Worm (Caenorhabditis elegans) whole organism, L4 larva: ENCODE results near the gene D1014.7.

ENCODE experiments used
- D1046.2 ChIP-seq: fragments of 200-800 bp; sonication (Bioruptor generic); IDR thresholded peaks from 2 replicates; pipeline ENCODE4 v1.3.6; 2022; ENCODE audit warnings: missing genetic modification characterization, missing compliant biosample characterization
- F26F4.8 ChIP-seq: fragments of 200-800 bp; sonication (Bioruptor generic); conservative IDR thresholded peaks from 2 replicates; pipeline ENCODE4 v1.3.6; 2022; ENCODE audit warnings: missing genetic modification characterization, missing compliant biosample characterization
- F44E2.7 ChIP-seq: fragments of 200-800 bp; sonication (Bioruptor generic); IDR thresholded peaks from 2 replicates; pipeline ENCODE4 v2.1.2; 2022; ENCODE audit warnings: missing genetic modification characterization, missing compliant biosample characterization
- R02D3.7 ChIP-seq: fragments of 150-350 bp; sonication (generic microtip); optimal IDR thresholded peaks from 3 replicates; lab custom pipeline; 2014; ENCODE audit warnings: missing biosample characterization, missing genetic modification characterization
- T20F7.1 ChIP-seq: fragments of 200-800 bp; sonication (Bioruptor generic); optimal IDR thresholded peaks from 2 replicates; lab custom pipeline; 2018; ENCODE audit warnings: mild to moderate bottlenecking, missing genetic modification characterization, missing compliant biosample characterization
- Y48G9A.11 ChIP-seq: fragments of 200-800 bp; sonication (Bioruptor generic); IDR thresholded peaks from 2 replicates; pipeline ENCODE4 v1.3.6; 2022; ENCODE audit warnings: missing genetic modification reagents, missing genetic modification characterization, missing compliant biosample characterization
- Y5F2A.4 ChIP-seq: fragments of 200-800 bp; sonication (Bioruptor generic); optimal IDR thresholded peaks from 2 replicates; lab custom pipeline; 2018; ENCODE audit warnings: mild to moderate bottlenecking, missing genetic modification characterization, missing compliant biosample characterization
- ZK546.5 ChIP-seq, 2 experiments: sonication (generic microtip); optimal IDR thresholded peaks; 2 replicates each; lab custom pipeline; 2017; ENCODE audit warnings: missing biosample characterization in 2 of 2, missing genetic modification characterization in 2 of 2
- ceh-32 ChIP-seq: sonication (generic microtip); optimal IDR thresholded peaks from 2 replicates; lab custom pipeline; 2016; ENCODE audit warnings: mild to moderate bottlenecking, missing genetic modification characterization, missing compliant biosample characterization; ENCODE audit not compliant: poor library complexity
- ceh-44 ChIP-seq: fragments of 200-800 bp; sonication (Bioruptor generic); IDR thresholded peaks from 2 replicates; pipeline ENCODE4 v1.3.6; 2022; ENCODE audit warnings: missing genetic modification reagents, missing genetic modification characterization, missing compliant biosample characterization
- ces-1 ChIP-seq: fragments of 150-350 bp; sonication (generic microtip); optimal IDR thresholded peaks from 4 replicates; lab custom pipeline; 2014; ENCODE audit warnings: missing biosample characterization, missing genetic modification reagents, missing genetic modification characterization
- ctbp-1 ChIP-seq: fragments of 200-800 bp; sonication (Bioruptor generic); IDR thresholded peaks from 2 replicates; pipeline ENCODE4 v1.3.6; 2022; ENCODE audit warnings: missing genetic modification reagents, missing genetic modification characterization, missing compliant biosample characterization
- daf-16 ChIP-seq, 3 experiments: sonication (generic microtip); optimal IDR thresholded peaks; 2 replicates each; lab custom pipeline; 2016 to 2017; ENCODE audit warnings: missing genetic modification characterization in 3 of 3, missing genetic modification reagents in 3 of 3, mild to moderate bottlenecking in 2 of 3, missing compliant biosample characterization in 2 of 3, missing biosample characterization in 1 of 3, moderate library complexity in 1 of 3
- daf-19 ChIP-seq: fragments of 200-800 bp; sonication (Bioruptor generic); conservative IDR thresholded peaks from 2 replicates; pipeline ENCODE4 v1.3.6; 2022; ENCODE audit warnings: missing genetic modification characterization, missing compliant biosample characterization
- dpl-1 ChIP-seq: fragments of 150-350 bp; optimal IDR thresholded peaks from 2 replicates; lab custom pipeline; 2014; ENCODE audit warnings: missing biosample characterization, missing genetic modification reagents, missing genetic modification characterization
- duxl-1 ChIP-seq: sonication (generic microtip); optimal IDR thresholded peaks from 2 replicates; lab custom pipeline; 2016; ENCODE audit warnings: mild to moderate bottlenecking, missing genetic modification characterization, moderate library complexity, missing compliant biosample characterization; ENCODE audit not compliant: poor library complexity
- dve-1 ChIP-seq: sonication (generic microtip); optimal IDR thresholded peaks from 2 replicates; lab custom pipeline; 2017; ENCODE audit warnings: antibody characterized with exemption, mild to moderate bottlenecking, missing genetic modification characterization, missing compliant biosample characterization; ENCODE audit not compliant: insufficient read depth
- egl-27 ChIP-seq: sonication (generic microtip); optimal IDR thresholded peaks from 3 replicates; lab custom pipeline; 2017; ENCODE audit warnings: missing biosample characterization, missing genetic modification reagents, missing genetic modification characterization
- fos-1 ChIP-seq: fragments of 150-350 bp; optimal IDR thresholded peaks from 2 replicates; lab custom pipeline; 2014; ENCODE audit warnings: missing biosample characterization, missing genetic modification characterization
- hlh-30 ChIP-seq: sonication (generic microtip); optimal IDR thresholded peaks from 2 replicates; lab custom pipeline; 2017; ENCODE audit warnings: antibody characterized with exemption, mild to moderate bottlenecking, missing genetic modification characterization, missing compliant biosample characterization; ENCODE audit not compliant: insufficient read depth
- hmg-1.1 ChIP-seq: fragments of 200-800 bp; sonication (Bioruptor generic); IDR thresholded peaks from 2 replicates; pipeline ENCODE4 v1.3.6; 2022; ENCODE audit warnings: missing genetic modification reagents, missing genetic modification characterization, missing compliant biosample characterization
- lin-29 ChIP-seq: fragments of 200-800 bp; sonication (Bioruptor generic); IDR thresholded peaks from 2 replicates; pipeline ENCODE4 v1.3.6; 2022; ENCODE audit warnings: missing genetic modification reagents, missing genetic modification characterization, missing compliant biosample characterization
- lin-38 ChIP-seq: fragments of 200-800 bp; sonication (Bioruptor generic); IDR thresholded peaks from 2 replicates; pipeline ENCODE4 v1.3.6; 2022; ENCODE audit warnings: missing genetic modification reagents, missing genetic modification characterization, missing compliant biosample characterization
- lsy-2 ChIP-seq, 2 experiments: fragments of 150-350 bp in 1 of 2; sonication (generic microtip) in 1 of 2; optimal IDR thresholded peaks; 2 replicates each; lab custom pipeline; 2014 to 2017; ENCODE audit warnings: missing biosample characterization in 2 of 2, missing genetic modification characterization in 2 of 2
- mdl-1 ChIP-seq, 2 experiments: fragments of 150-350 bp in 1 of 2; sonication (generic microtip) in 1 of 2; optimal IDR thresholded peaks; 2 replicates each; lab custom pipeline; 2014 to 2017; ENCODE audit warnings: missing biosample characterization in 2 of 2, missing genetic modification characterization in 2 of 2
- mdt-29 ChIP-seq: fragments of 200-800 bp; sonication (Bioruptor generic); IDR thresholded peaks from 2 replicates; pipeline ENCODE4 v1.3.6; 2022; ENCODE audit warnings: missing genetic modification reagents, missing genetic modification characterization, missing compliant biosample characterization
- nhr-28 ChIP-seq: fragments of 150-350 bp; optimal IDR thresholded peaks from 2 replicates; lab custom pipeline; 2014; ENCODE audit warnings: missing biosample characterization, missing genetic modification characterization
- nhr-41 ChIP-seq: fragments of 200-800 bp; sonication (Bioruptor generic); IDR thresholded peaks from 2 replicates; pipeline ENCODE4 v1.3.6; 2022; ENCODE audit warnings: missing genetic modification reagents, missing genetic modification characterization, missing compliant biosample characterization
- nhr-6 ChIP-seq: fragments of 150-350 bp; optimal IDR thresholded peaks from 2 replicates; lab custom pipeline; 2014; ENCODE audit warnings: missing biosample characterization, missing genetic modification characterization
- nhr-76 ChIP-seq: fragments of 150-350 bp; optimal IDR thresholded peaks from 2 replicates; lab custom pipeline; 2014; ENCODE audit warnings: missing biosample characterization, missing genetic modification characterization
- pha-4 ChIP-seq, 2 experiments: fragments of 150-350 bp in 1 of 2; fragments of 200-800 bp in 1 of 2; sonication (Bioruptor generic) in 1 of 2; IDR thresholded peaks in 1 of 2; optimal IDR thresholded peaks in 1 of 2; 2 replicates each; pipeline versions ENCODE4 v1.3.6 to Lab custom; 2014 to 2022; ENCODE audit warnings: missing genetic modification characterization in 2 of 2, missing genetic modification reagents in 2 of 2, missing biosample characterization in 1 of 2, missing compliant biosample characterization in 1 of 2
- set-16 ChIP-seq: fragments of 200-800 bp; sonication (Bioruptor generic); IDR thresholded peaks from 2 replicates; pipeline ENCODE4 v1.3.6; 2022; ENCODE audit warnings: missing genetic modification reagents, missing genetic modification characterization, missing compliant biosample characterization
- spr-3 ChIP-seq: fragments of 200-800 bp; sonication (Bioruptor generic); optimal IDR thresholded peaks from 2 replicates; lab custom pipeline; 2018; ENCODE audit warnings: mild to moderate bottlenecking, missing genetic modification characterization, missing compliant biosample characterization
- unc-62 ChIP-seq, 3 experiments: fragments of 150-350 bp in 1 of 3; sonication (generic microtip); optimal IDR thresholded peaks in 2 of 3; peaks in 1 of 3; 1 replicate in 1 of 3; 2 replicates in 2 of 3; lab custom pipeline; 2014 to 2017; ENCODE audit warnings: missing biosample characterization in 3 of 3, missing genetic modification characterization in 3 of 3, missing genetic modification reagents in 3 of 3, missing genotype in 1 of 3
- ztf-7 ChIP-seq: fragments of 150-350 bp; optimal IDR thresholded peaks from 2 replicates; lab custom pipeline; 2014; ENCODE audit warnings: missing biosample characterization, missing genetic modification characterization

Gene D1014.7

DNA sequence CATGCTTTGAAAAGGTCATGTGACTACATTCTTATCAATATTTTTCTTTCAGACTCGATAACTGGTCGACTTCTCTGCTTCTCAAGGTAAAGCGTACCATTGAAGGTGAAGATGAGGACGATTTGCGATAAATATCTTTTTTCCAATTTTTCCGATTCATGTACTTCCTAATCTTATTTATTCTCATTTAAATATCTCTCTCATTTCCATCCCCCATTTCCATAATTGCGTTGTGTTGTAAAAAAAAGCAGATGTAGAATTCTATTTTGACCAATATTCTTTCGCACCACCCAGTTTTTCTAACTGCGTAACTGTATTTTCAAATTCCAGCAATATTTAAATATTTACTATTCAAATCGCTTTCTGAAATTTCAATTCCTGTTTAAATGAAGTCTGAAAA lies 14.9 kb downstream of the D1014.7 start, which contains the start of gene D1014.4:
D1014.4 (plus strand) TSS at position 301 of the 400 bp plus-strand sequence.
- TF ChIP-seq pha-4 (GFP tag; IDR thresholded peaks at IDR 0.05; lab: Robert Waterston, UW) (no peak), pha-4 (tag; optimal IDR thresholded peaks at IDR 0.05; lab: Kevin White, UChicago) (no peak), lin-29 (GFP tag; lab: Robert Waterston, UW) (no peak), hlh-30 (tag; lab: Kevin White, UChicago) (peak; percentile 46), spr-3 (GFP tag; lab: Kevin White, UChicago) (no peak), nhr-6 (tag; lab: Kevin White, UChicago) (no peak), set-16 (no peak), Y5F2A.4 (GFP tag; lab: Kevin White, UChicago) (no peak), dve-1 (peak; percentile 5), ztf-7 (tag; lab: Kevin White, UChicago) (no peak), dpl-1 (no peak), D1046.2 (no peak), ctbp-1 (GFP tag; lab: Robert Waterston, UW) (no peak), daf-16 (GFP tag; optimal IDR thresholded peaks at IDR 0.05; lab: Kevin White, UChicago) (no peak), daf-16 (tag; optimal IDR thresholded peaks at IDR 0.05; lab: Kevin White, UChicago) (peak; percentile 67), duxl-1 (no peak)

DNA sequence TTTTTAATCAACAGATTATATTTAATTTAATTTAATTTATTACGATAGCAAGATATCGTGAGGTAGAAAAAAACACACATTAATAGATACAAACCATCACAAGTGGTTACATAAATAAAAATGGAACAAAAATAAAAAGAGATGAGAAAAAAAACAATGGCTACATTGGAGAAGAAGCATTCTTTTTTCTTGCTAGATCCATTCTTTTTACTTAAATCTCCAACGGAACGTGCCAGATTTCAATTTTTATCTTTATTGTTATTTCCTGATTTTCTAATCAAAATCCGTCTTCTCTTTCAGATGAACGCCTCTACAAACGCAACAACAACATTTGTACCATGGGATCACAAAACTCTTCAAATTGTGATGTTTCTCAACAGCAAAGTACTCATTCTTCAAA lies 25.5 kb downstream of the D1014.7 start, which contains the start of gene D1014.2:
D1014.2 (plus strand) TSS at position 301 of the 400 bp plus-strand sequence.
- TF ChIP-seq nhr-28 (tag; lab: Kevin White, UChicago) (no peak), fos-1 (tag; lab: Kevin White, UChicago) (no peak), nhr-76 (tag; lab: Kevin White, UChicago) (no peak), mdl-1 (tag; optimal IDR thresholded peaks at IDR 0.05; lab: Kevin White, UChicago) (no peak), lin-29 (GFP tag; lab: Robert Waterston, UW) (no peak), egl-27 (tag; lab: Kevin White, UChicago) (no peak), set-16 (no peak), T20F7.1 (no peak), hmg-1.1 (GFP tag; lab: Robert Waterston, UW) (no peak), daf-19 (no peak), ces-1 (no peak), lsy-2 (tag; optimal IDR thresholded peaks at IDR 0.05; lab: Kevin White, UChicago) (no peak), R02D3.7 (no peak), lin-38 (GFP tag; lab: Robert Waterston, UW) (no peak), F26F4.8 (GFP tag; lab: Robert Waterston, UW) (no peak), nhr-41 (GFP tag; lab: Robert Waterston, UW) (no peak), ceh-44 (GFP tag; lab: Robert Waterston, UW) (no peak), ceh-32 (tag; lab: Kevin White, UChicago) (no peak), F44E2.7 (no peak)

- TF ChIP-seq ceh-44 (GFP tag; lab: Robert Waterston, UW) (no peak), Y48G9A.11 (no peak), unc-62 (GFP tag; optimal IDR thresholded peaks at IDR 0.05 in 1 of 2; lab: Kevin White, UChicago) (peak in 1 of 2 experiments; percentile 95), unc-62 (tag; optimal IDR thresholded peaks at IDR 0.05; lab: Kevin White, UChicago) (no peak), ZK546.5 (tag; optimal IDR thresholded peaks at IDR 0.05; lab: Kevin White, UChicago) (no peak)
Measured at ce11 chrV:8144515-8144914, 26.5 kb downstream of the D1014.7 start.

- no peak for TF ChIP-seq mdt-29 (GFP tag; lab: Robert Waterston, UW)
- peak in 1 of 2 experiments; percentile 74 for TF ChIP-seq unc-62 (GFP tag; optimal IDR thresholded peaks at IDR 0.05 in 1 of 2; lab: Kevin White, UChicago)
- TF ChIP-seq unc-62 (tag; optimal IDR thresholded peaks at IDR 0.05; lab: Kevin White, UChicago) = no peak
Measured at ce11 chrV:8145329-8145728, 27.3 kb downstream of the D1014.7 start, which contains the start of gene D1014.13. D1014.13 (plus strand) TSS chrV:8145629.
